Worm (Caenorhabditis elegans) whole organism, L4/young adult: Measurements from ENCODE around the gene elpc-4.

Source experiments
- dao-5 ChIP-seq: sonication (generic microtip); optimal IDR thresholded peaks from 2 replicates; lab custom pipeline; 2016; ENCODE audit warnings: missing genotype, missing genetic modification characterization, moderate library complexity, missing compliant biosample characterization
- him-1 ChIP-seq: sonication (generic microtip); optimal IDR thresholded peaks from 2 replicates; lab custom pipeline; 2016; ENCODE audit warnings: missing genotype, missing genetic modification reagents, missing genetic modification characterization, missing compliant biosample characterization

DNA sequence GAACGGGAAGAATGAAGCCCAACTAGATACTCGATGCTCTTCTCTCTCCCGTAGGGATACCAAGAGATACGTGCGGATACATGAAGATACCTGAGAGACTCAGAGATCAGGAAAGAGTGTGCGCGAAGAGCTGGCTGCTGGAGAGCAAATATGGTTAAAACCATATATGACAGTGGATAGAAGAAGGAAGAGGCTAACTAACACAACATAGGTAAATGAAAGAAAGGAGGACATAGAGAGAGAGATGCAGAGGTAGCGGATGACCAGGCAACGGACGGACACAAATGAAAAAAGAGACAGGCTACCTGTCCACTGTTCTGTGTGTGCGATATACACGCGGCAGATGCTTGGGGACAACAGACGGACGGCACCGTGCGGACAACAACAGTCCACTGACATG, 8.7 kb upstream of the elpc-4 start:
- TF ChIP-seq him-1 (tag; lab: Kevin White, UChicago), result no peak
- TF ChIP-seq dao-5 (tag; lab: Kevin White, UChicago), result no peak
